Fruit fly (Drosophila melanogaster): ENCODE data around the gene CG17378.

CG17378 gene

dm6 chr2L:6774853-6775252, 1.0 kb downstream of the CG17378 start (continued):
- peak; percentile 70 for TF ChIP-seq Doc3 (GFP tag; IDR thresholded peaks at IDR 0.05; ENCODE audit: partially characterized antibody)
- no peak for TF ChIP-seq Sry-β (GFP tag; optimal IDR thresholded peaks at IDR 0.05)
- TF ChIP-seq CG9932 (GFP tag; IDR thresholded peaks at IDR 0.05): no peak
- no peak for TF ChIP-seq lab (GFP tag; optimal IDR thresholded peaks at IDR 0.05)
- peak; percentile 84 for TF ChIP-seq Dll (GFP tag; IDR thresholded peaks at IDR 0.05; ENCODE audit: partially characterized antibody)
- no peak for TF ChIP-seq CG1792 (GFP tag; optimal IDR thresholded peaks at IDR 0.05)
- TF ChIP-seq unc-4 (GFP tag; IDR thresholded peaks at IDR 0.05; ENCODE audit: partially characterized antibody): peak; percentile 68
- 0 out of 3 replicates have a peak, but pooled peaks have one; percentile 34 for TF ChIP-seq HLH4C (GFP tag; IDR thresholded peaks at IDR 0.05; ENCODE audit: partially characterized antibody)
- TF ChIP-seq sna (GFP tag; IDR thresholded peaks at IDR 0.05; ENCODE audit: partially characterized antibody): peak; percentile 46; the same call in 1 of the 2 replicates
- TF ChIP-seq CG13287 (GFP tag; IDR thresholded peaks at IDR 0.05; ENCODE audit: partially characterized antibody): peak; percentile 66
- no peak for TF ChIP-seq CG4730 (GFP tag; IDR thresholded peaks at IDR 0.05)
- TF ChIP-seq Side (GFP tag; optimal IDR thresholded peaks at IDR 0.05): no peak
- peak; percentile 65 for TF ChIP-seq Scr (GFP tag; IDR thresholded peaks at IDR 0.05; ENCODE audit: partially characterized antibody)
- TF ChIP-seq row (GFP tag; IDR thresholded peaks at IDR 0.05): peak; percentile 73
- peak; percentile 34; the same call in 1 of the 2 replicates for TF ChIP-seq Bgb (GFP tag; IDR thresholded peaks at IDR 0.05; ENCODE audit: partially characterized antibody)
- no peak for TF ChIP-seq B-H1 (GFP tag; IDR thresholded peaks at IDR 0.05)
- TF ChIP-seq inv (GFP tag; IDR thresholded peaks at IDR 0.05; ENCODE audit: partially characterized antibody): 0 out of 2 replicates have a peak, but pooled peaks have one; percentile 11
- TF ChIP-seq lmd (GFP tag; IDR thresholded peaks at IDR 0.05): no peak
- peak; percentile 48; the same call in 1 of the 3 replicates for TF ChIP-seq zen2 (GFP tag; IDR thresholded peaks at IDR 0.05; ENCODE audit: partially characterized antibody)
- no peak for TF ChIP-seq cas (GFP tag; IDR thresholded peaks at IDR 0.05)

- TF ChIP-seq mld (GFP tag; IDR thresholded peaks at IDR 0.05; ENCODE audit: partially characterized antibody) (no peak), ato (GFP tag; IDR thresholded peaks at IDR 0.05; ENCODE audit: partially characterized antibody) (no peak), CG31224 (GFP tag; IDR thresholded peaks at IDR 0.05) (no peak), CG1529 (GFP tag; optimal IDR thresholded peaks at IDR 0.05) (no peak), CG16813 (GFP tag; IDR thresholded peaks at IDR 0.05; ENCODE audit: partially characterized antibody) (no peak), gfzf (GFP tag; optimal IDR thresholded peaks at IDR 0.05) (no peak), sc (optimal IDR thresholded peaks at IDR 0.05) (no peak), sc (GFP tag; optimal IDR thresholded peaks at IDR 0.05) (no peak), Ssrp (tag; optimal IDR thresholded peaks at IDR 0.05) (no peak), lbe (GFP tag; optimal IDR thresholded peaks at IDR 0.05) (no peak), zf30C (GFP tag; optimal IDR thresholded peaks at IDR 0.05) (no peak), fd96Cb (tag; optimal IDR thresholded peaks at IDR 0.05) (no peak), dmrt11E (tag; optimal IDR thresholded peaks at IDR 0.05) (no peak), GATAe (GFP tag; conservative IDR thresholded peaks at IDR 0.05) (no peak), CG13894 (tag; optimal IDR thresholded peaks at IDR 0.05) (no peak), CG11560 (tag; IDR thresholded peaks at IDR 0.05) (no peak), vvl (GFP tag; IDR thresholded peaks at IDR 0.05) (peak; percentile 10; the same call in 1 of the 2 replicates), ranshi (GFP tag; IDR thresholded peaks at IDR 0.05) (no peak), Dref (GFP tag; IDR thresholded peaks at IDR 0.05) (no peak), CG4360 (GFP tag; IDR thresholded peaks at IDR 0.05) (no peak), al (GFP tag; IDR thresholded peaks at IDR 0.05) (no peak), Ets65A (GFP tag) (peak; percentile 16), CG2712 (tag; optimal IDR thresholded peaks at IDR 0.05) (no peak), dysf (GFP tag; IDR thresholded peaks at IDR 0.05) (peak; percentile 23; the same call in 1 of the 3 replicates), CG12391 (tag; optimal IDR thresholded peaks at IDR 0.05) (no peak), fd102C (GFP tag; optimal IDR thresholded peaks at IDR 0.05) (no peak), gce (GFP tag; IDR thresholded peaks at IDR 0.05) (0 out of 3 replicates have a peak, but pooled peaks have one; percentile 35), cg (GFP tag; optimal IDR thresholded peaks at IDR 0.05) (peak; percentile 38), CG11247 (GFP tag; IDR thresholded peaks at IDR 0.05) (no peak), HLH4C (GFP tag; IDR thresholded peaks at IDR 0.05; ENCODE audit: partially characterized antibody) (0 out of 3 replicates have a peak, but pooled peaks have one; percentile 13), CG13775 (GFP tag; optimal IDR thresholded peaks at IDR 0.05) (no peak)
Observed at dm6 chr2L:6783395-6783794, 9.6 kb downstream of the CG17378 start.
